Worm (Caenorhabditis elegans) whole organism, L4/young adult: ENCODE data around the gene T20B12.3.

Source experiments
- W03F9.2 ChIP-seq: fragments of 150-350 bp; optimal IDR thresholded peaks from 2 replicates; lab custom pipeline; 2014; ENCODE audit warnings: missing biosample characterization, missing genetic modification characterization
- dao-5 ChIP-seq: sonication (generic microtip); optimal IDR thresholded peaks from 2 replicates; lab custom pipeline; 2016; ENCODE audit warnings: missing genotype, missing genetic modification characterization, moderate library complexity, missing compliant biosample characterization
- him-1 ChIP-seq: sonication (generic microtip); optimal IDR thresholded peaks from 2 replicates; lab custom pipeline; 2016; ENCODE audit warnings: missing genotype, missing genetic modification reagents, missing genetic modification characterization, missing compliant biosample characterization

Gene T20B12.3

DNA sequence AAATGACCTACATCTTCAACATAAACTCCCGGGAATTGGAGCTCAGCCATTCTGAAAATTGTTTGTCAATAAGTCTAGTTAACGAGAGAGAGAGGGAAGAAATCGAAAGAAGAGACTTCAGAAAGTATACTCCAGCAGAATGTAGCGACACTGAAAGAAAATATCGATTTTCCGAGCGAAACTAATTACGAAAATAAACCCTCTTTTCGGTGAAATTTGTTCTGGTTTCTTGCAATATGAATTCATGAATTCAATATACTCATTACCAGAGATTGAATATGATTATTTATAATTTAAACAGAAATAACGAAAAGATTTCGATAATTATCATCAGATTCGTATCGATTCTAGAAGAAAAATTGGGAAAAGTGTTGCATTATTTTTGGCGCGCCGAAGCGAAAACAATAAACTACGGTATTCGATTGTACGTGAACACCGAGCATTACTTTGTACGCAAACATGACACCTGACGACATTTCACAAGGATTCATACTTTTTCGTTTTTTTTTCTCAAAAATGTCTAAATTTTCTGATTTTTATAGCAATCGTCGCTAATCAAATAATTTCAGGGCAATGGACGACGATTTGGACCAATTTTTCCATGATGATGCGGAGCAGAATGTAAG, at the start of gene T20B12.3, which contains the start of gene hmg-4:
Gene T20B12.3, plus strand, starts transcription at position 570 of the 626 bp plus-strand sequence.
Gene hmg-4, minus strand, starts transcription at position 51 of the 626 bp plus-strand sequence.
- TF ChIP-seq W03F9.2 (tag; lab: Kevin White, UChicago) (peak; percentile 42), him-1 (tag; lab: Kevin White, UChicago) (no peak)

DNA sequence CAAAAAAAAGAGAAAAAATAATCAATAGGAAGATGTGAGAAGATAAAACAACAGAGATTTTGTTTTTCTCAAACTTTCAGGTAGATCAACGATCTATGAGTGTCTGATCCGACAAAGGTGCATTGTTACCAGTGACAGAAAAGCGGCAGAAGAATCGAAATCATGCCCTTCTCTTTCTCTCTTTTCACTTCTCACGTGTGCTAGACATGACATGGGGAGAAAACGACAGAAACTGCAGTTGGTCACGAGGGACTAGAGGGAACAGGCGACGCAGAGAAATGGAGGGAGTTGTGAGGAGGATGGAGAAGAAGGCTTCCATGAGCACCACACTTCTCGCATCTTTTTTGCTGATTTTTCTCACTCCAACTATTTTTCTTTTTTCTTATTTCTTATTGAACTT, 46.7 kb upstream of the T20B12.3 start, which contains the start of gene F56C9.10:
Gene F56C9.10, minus strand, starts transcription at position 97 of the 400 bp plus-strand sequence.
- no peak for TF ChIP-seq dao-5
- TF ChIP-seq W03F9.2 (tag; lab: Kevin White, UChicago) = peak; percentile 85
- TF ChIP-seq him-1 (tag; lab: Kevin White, UChicago) = no peak

DNA sequence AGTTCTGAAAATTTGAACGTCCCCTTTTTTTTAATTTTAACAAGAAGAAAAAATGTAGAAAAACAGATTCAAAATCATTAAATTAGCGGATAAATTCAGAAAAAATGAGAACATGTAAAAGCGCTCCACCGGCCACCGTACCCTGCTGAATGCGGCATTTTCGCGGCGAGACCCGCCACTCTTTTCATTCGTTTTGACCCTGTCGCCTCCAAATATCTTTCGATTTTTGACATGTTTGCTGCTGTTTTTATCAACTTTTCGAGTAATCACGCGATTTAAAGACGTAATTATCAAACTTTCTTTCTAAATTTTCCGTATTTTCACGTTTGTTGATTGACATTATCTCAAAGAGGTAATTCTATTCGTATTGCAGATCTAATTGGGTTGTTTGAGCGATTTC, 45.7 kb upstream of the T20B12.3 start, which contains the start of gene gsp-2:
Gene gsp-2, plus strand, starts transcription at position 374 of the 400 bp plus-strand sequence.
- TF ChIP-seq dao-5 (no peak), him-1 (tag; lab: Kevin White, UChicago) (no peak), W03F9.2 (tag; lab: Kevin White, UChicago) (peak; percentile 85)

DNA sequence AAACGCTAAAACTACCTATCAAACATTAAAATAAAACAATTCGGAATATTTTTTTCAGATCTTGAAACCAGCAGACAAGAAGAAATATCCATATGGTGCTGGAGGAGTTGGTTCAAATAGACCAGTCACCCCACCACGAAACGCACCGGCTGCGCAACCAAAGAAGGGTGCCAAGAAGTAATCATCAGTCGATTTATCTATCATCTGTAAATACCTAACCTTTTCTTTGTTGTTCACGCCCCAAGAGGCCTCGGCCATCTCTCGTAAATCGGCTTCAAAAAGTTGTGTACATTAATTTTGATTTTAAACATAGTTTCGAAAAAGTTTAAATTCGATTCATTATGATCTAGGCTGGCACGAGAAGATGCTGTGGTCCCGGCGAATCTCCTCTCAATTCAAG, 43.9 kb upstream of the T20B12.3 start:
- TF ChIP-seq him-1 (tag; lab: Kevin White, UChicago) = no peak
- no peak for TF ChIP-seq dao-5
- TF ChIP-seq W03F9.2 (tag; lab: Kevin White, UChicago) = no peak

DNA sequence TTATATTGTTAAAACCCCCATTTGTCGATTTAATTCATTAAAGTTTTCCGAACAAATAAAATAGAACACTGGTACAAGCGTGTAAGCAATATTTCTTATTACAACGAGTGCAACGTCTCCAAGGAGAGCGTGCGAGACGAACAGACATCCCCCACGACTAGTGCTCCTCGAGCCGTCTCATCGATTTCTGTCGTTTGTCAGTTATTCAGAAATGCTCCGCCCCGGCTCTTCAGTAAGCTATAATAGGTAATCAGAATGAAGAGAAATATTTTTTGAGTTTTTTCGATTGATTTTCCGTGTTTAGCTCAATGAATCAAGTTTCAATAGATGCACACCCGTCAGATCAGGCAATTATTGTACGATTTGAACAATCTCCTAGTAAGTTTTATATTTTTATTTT, 43.2 kb upstream of the T20B12.3 start, which contains the start of gene kap-1:
Gene kap-1, plus strand, starts transcription at position 143 of the 400 bp plus-strand sequence.
- TF ChIP-seq dao-5 (no peak), him-1 (tag; lab: Kevin White, UChicago) (no peak), W03F9.2 (tag; lab: Kevin White, UChicago) (no peak)

DNA sequence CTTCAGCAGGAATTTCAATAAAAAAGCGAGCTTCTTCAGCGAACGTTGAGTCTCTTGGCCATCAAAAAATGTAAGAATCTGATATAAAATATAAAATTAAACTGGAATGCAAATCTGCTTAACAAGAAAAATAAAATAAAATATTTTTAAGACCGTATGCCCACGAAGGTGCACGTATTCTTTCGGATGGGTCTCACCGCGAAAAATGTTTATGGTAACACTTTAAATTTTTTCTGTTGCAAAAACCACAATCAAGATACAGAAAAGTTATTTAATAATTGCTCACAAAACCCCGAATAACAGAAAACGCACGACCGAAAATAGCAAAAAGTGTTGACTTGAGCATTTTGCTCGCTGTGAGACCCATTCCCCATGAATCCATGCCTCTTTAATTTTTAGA, 42.8 kb upstream of the T20B12.3 start:
- TF ChIP-seq him-1 (tag; lab: Kevin White, UChicago) (no peak), W03F9.2 (tag; lab: Kevin White, UChicago) (no peak), dao-5 (no peak)

DNA sequence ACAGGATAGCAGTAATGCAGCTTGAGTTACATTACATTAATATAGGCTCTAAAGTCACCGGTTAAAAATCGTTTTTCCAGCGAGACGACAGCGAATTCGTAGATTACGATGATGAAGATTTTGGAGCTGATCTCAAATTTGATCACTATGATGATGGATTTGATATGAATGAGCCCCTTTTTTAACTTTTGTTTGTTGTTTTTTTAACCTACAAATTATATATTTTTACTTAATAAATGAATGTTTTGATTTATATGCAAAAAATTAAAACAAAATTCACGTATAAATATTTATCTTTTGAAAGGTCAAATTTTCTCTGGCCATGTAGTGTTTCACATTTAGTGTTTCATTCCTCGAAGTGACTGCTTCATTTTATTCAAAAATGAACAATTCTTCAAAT, 38.5 kb upstream of the T20B12.3 start, which contains the start of gene F08F8.6:
Gene F08F8.6, plus strand, starts transcription at position 301 of the 400 bp plus-strand sequence.
- TF ChIP-seq dao-5 (no peak), him-1 (tag; lab: Kevin White, UChicago) (no peak)

DNA sequence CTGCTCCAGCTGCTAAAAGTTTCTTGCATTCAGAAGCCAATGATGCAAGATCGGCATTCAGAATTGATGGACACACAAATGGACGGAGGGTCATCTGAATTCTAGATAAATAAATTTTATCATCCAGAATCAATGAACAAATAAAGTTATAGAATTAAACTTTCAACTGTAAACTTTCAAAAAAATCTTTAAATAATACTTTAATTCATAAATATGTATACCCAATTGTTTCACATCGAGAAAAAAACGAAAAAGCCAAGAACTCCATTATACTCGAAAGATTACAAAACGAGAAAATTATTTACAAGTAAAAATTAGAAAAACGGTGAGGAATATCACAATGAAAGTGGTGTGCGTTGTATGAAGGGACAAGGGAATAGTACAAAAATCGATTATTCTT, 34.9 kb upstream of the T20B12.3 start, which contains the start of gene F08F8.7:
Gene F08F8.7, minus strand, starts transcription at position 101 of the 400 bp plus-strand sequence.
- TF ChIP-seq him-1 (tag; lab: Kevin White, UChicago) (no peak), W03F9.2 (tag; lab: Kevin White, UChicago) (no peak), dao-5 (no peak)

DNA sequence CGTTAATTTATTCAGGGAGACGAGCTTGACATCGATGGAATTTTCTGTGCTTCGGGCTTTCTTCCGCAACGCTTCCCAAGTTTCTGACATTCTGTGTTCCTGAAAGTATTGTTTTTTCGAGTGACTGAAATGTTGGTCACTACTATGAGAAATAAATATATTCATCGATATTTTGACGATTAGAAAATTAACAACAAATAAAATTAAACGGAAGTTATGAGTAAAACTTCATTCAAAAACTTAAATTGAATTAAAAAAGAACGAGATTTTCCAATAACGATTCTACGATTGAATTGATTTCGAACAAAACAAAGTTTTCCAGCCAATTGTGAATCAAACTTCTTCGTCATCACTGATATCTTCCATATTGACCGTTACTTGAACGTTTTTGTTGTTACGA, 32.8 kb upstream of the T20B12.3 start, which contains the start of gene gos-28:
Gene gos-28, minus strand, starts transcription at position 101 of the 400 bp plus-strand sequence.
- TF ChIP-seq him-1 (tag; lab: Kevin White, UChicago) (no peak), W03F9.2 (tag; lab: Kevin White, UChicago) (no peak), dao-5 (no peak)

DNA sequence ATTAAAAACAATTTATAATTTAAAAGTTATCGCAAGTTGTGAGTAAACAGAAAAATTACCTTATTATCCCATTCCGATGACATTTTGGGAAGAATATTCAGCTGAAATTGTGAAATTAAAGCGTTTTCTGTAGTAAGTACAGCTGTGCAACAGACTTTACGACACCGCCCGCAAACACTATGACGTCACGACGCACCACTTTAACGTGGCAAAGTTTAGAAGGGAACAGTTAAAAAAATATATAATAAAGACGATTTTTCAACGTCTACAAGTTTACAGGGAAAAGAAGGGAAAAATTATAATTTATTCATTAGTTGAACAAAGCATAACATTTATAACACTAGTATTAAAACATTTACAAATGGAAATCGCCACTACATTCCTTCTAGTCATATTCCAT, 28.0 kb upstream of the T20B12.3 start, which contains the start of gene F08F8.9:
Gene F08F8.9, minus strand, starts transcription at position 101 of the 400 bp plus-strand sequence.
- no peak for TF ChIP-seq W03F9.2 (tag; lab: Kevin White, UChicago)
- TF ChIP-seq him-1 (tag; lab: Kevin White, UChicago) = no peak
- no peak for TF ChIP-seq dao-5

DNA sequence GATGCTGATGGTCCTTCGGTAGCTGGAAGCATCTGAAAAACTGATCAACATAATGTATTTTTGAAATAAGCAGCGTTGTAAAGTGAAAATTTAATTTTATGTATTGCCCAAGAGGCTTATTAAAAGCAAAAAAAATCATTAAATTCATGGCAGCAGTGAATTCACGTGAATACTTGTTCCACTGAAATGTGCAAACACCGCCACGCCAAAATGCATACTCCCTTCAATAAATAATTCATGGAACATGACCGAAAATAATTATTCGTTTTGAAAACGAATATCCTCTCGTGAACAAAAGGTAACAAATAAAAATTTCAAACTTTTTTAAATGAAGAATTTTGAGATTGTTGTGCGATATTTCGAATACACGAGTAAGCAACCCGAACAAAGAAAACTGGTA, 24.6 kb upstream of the T20B12.3 start, which contains the start of gene F08F8.10:
Gene F08F8.10, minus strand, starts transcription at position 38 of the 400 bp plus-strand sequence.
- TF ChIP-seq W03F9.2 (tag; lab: Kevin White, UChicago) (no peak), dao-5 (no peak), him-1 (tag; lab: Kevin White, UChicago) (no peak)

DNA sequence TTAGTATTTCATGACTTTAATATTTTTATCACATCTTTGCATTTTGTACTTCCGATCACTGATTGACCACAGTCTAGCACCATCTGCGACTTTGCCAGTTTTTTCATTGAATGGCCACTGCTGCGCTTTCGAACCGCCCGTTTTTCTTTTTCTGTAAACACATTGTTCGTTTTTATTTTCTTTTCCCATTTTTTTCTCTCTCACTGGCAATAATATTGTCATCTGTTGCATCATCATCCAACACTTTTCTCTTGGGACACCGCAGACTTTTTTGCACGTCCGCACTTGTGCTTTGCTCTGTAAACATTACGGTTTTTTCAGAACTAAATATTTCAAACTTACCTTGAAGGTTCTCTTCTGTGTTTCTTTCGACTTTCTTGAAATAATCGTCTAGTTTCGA, 23.3 kb upstream of the T20B12.3 start:
- TF ChIP-seq dao-5 = no peak
- no peak for TF ChIP-seq him-1 (tag; lab: Kevin White, UChicago)
- no peak for TF ChIP-seq W03F9.2 (tag; lab: Kevin White, UChicago)

DNA sequence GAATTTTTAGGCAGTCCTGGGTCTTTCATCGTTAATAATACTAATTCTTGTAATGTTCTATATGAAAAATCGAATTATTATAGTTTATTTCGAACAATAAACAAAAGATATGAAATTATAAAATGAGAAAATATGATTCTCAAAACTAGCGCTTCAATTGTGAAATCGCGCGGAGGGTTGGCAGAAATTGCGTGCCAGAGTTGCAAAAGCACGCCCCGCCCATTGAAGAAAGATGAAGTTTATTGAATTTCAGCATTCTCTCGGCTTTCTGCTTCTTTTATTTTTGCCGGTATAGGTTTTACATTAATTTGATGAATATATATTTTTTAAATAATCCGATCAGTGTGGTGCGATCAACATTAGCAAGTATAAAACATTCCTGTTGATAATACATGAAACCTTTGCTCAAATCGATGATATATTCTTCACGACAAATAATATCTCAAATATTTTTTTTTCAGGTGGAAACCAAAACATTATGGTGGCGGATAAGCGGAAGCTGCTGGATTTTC, 22.8 kb upstream of the T20B12.3 start, which contains the start of the genes eco-1 and hmgr-1:
Gene eco-1, minus strand, starts transcription at position 59 of the 512 bp plus-strand sequence.
Gene hmgr-1, plus strand, starts transcription at position 462 of the 512 bp plus-strand sequence.
- TF ChIP-seq W03F9.2 (tag; lab: Kevin White, UChicago) (no peak), him-1 (tag; lab: Kevin White, UChicago) (no peak), dao-5 (no peak)

DNA sequence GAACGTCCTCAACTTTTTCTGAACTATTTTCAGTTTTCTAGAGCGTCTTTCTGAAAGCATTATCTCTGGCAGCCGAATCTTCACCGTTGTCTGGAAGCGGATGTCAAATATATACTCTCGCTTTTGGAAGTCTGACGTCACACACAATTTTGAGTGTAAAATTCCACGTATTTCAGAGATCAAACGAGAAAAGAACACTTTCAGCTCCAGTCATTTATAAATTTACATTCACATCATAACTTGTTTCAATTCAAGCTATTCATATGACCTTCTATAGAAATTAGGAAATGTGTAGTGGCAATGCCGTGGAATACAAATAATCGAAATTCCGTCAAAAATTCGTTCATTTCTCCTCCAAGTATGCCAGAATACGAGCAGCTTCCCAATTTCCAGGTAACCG, 16.3 kb upstream of the T20B12.3 start, which contains the start of gene F08F8.11:
Gene F08F8.11, plus strand, starts transcription at position 301 of the 400 bp plus-strand sequence.
- no peak for TF ChIP-seq dao-5
- TF ChIP-seq him-1 (tag; lab: Kevin White, UChicago) = no peak
- no peak for TF ChIP-seq W03F9.2 (tag; lab: Kevin White, UChicago)
